Fruit fly (Drosophila melanogaster) whole organism, embryonic: ENCODE results near the gene eIF2Bepsilon.

Source experiments
- Ada2b ChIP-seq: fragments of 200-800 bp; sonication (Bioruptor generic); IDR thresholded peaks from 2 replicates; pipeline ENCODE4 v1.3.6; 2022; ENCODE audit warnings: missing biosample characterization, missing genetic modification characterization
- Atf3 ChIP-seq: fragments of 200-800 bp; sonication (Bioruptor generic); optimal IDR thresholded peaks from 3 replicates; lab custom pipeline; 2016; ENCODE audit warnings: missing biosample characterization, missing genetic modification characterization
- CG10959 ChIP-seq: fragments of 200-800 bp; sonication (Bioruptor generic); IDR thresholded peaks from 2 replicates; pipeline ENCODE4 v1.3.6; 2022; ENCODE audit warnings: missing biosample characterization, missing genetic modification characterization
- CG11247 ChIP-seq: fragments of 200-800 bp; sonication (Bioruptor generic); IDR thresholded peaks from 2 replicates; pipeline ENCODE4 v1.3.6; 2022; ENCODE audit warnings: missing biosample characterization, missing genetic modification characterization
- CG15269 ChIP-seq: fragments of 200-800 bp; sonication (Bioruptor generic); optimal IDR thresholded peaks from 2 replicates; lab custom pipeline; 2018; ENCODE audit warnings: missing biosample characterization, mild to moderate bottlenecking, missing genetic modification characterization, moderate library complexity
- CG1832 ChIP-seq: fragments of 200-800 bp; sonication (Bioruptor generic); optimal IDR thresholded peaks from 2 replicates; lab custom pipeline; 2017; ENCODE audit warnings: missing biosample characterization, mild to moderate bottlenecking, missing genetic modification characterization, inconsistent platforms
- CG33557 ChIP-seq: fragments of 200-800 bp; sonication (Bioruptor generic); optimal IDR thresholded peaks from 2 replicates; lab custom pipeline; 2019; ENCODE audit warnings: missing biosample characterization, mild to moderate bottlenecking, missing genetic modification characterization, moderate library complexity
- CG42726 ChIP-seq: fragments of 200-800 bp; sonication (Bioruptor generic); IDR thresholded peaks from 2 replicates; pipeline ENCODE4 v1.3.6; 2022; ENCODE audit warnings: missing biosample characterization, missing genetic modification characterization; ENCODE audit not compliant: partially characterized antibody
- CG4360 ChIP-seq: fragments of 200-800 bp; sonication (Bioruptor generic); IDR thresholded peaks from 2 replicates; pipeline ENCODE4 v1.3.6; 2022; ENCODE audit warnings: missing biosample characterization, missing genetic modification characterization
- CG7357 ChIP-seq: fragments of 200-800 bp; sonication (Bioruptor generic); IDR thresholded peaks from 3 replicates; pipeline ENCODE4 v1.3.6; 2022; ENCODE audit warnings: missing biosample characterization, missing genetic modification characterization
- CG7928 ChIP-seq: fragments of 200-800 bp; sonication (Bioruptor generic); optimal IDR thresholded peaks from 2 replicates; lab custom pipeline; 2017; ENCODE audit warnings: missing biosample characterization, mild to moderate bottlenecking, missing genetic modification characterization
- CG8388 ChIP-seq: fragments of 200-800 bp; sonication (Bioruptor generic); optimal IDR thresholded peaks from 2 replicates; lab custom pipeline; 2019; ENCODE audit warnings: missing biosample characterization, mild to moderate bottlenecking, missing genetic modification characterization, moderate library complexity
- CG9437 ChIP-seq: fragments of 200-800 bp; sonication (Bioruptor generic); optimal IDR thresholded peaks from 2 replicates; lab custom pipeline; 2018; ENCODE audit warnings: missing biosample characterization, mild to moderate bottlenecking, missing genetic modification characterization
- CG9876 ChIP-seq: fragments of 200-800 bp; sonication (Bioruptor generic); optimal IDR thresholded peaks from 2 replicates; lab custom pipeline; 2016; ENCODE audit warnings: missing biosample characterization, missing genetic modification characterization
- CrebB ChIP-seq: fragments of 200-800 bp; sonication (Bioruptor generic); optimal IDR thresholded peaks from 3 replicates; lab custom pipeline; 2018; ENCODE audit warnings: missing biosample characterization, mild to moderate bottlenecking, missing genetic modification characterization
- Deaf1 ChIP-seq: fragments of 200-800 bp; optimal IDR thresholded peaks from 3 replicates; lab custom pipeline; 2019; ENCODE audit warnings: missing biosample characterization, mild to moderate bottlenecking, missing genetic modification characterization, moderate library complexity
- Drgx ChIP-seq: fragments of 200-800 bp; sonication (Bioruptor generic); IDR thresholded peaks from 2 replicates; pipeline ENCODE4 v1.3.6; 2022; ENCODE audit warnings: missing biosample characterization, missing genetic modification characterization
- H2.0 ChIP-seq: fragments of 200-800 bp; sonication (Bioruptor generic); IDR thresholded peaks from 2 replicates; pipeline ENCODE4 v1.3.6; 2022; ENCODE audit warnings: missing biosample characterization, missing genetic modification characterization
- HHEX ChIP-seq: fragments of 200-800 bp; sonication (Bioruptor generic); optimal IDR thresholded peaks from 3 replicates; lab custom pipeline; 2017; ENCODE audit warnings: missing biosample characterization, mild to moderate bottlenecking, missing genetic modification characterization, missing genetic modification reagents
- HmgD ChIP-seq: fragments of 200-800 bp; sonication (Bioruptor generic); optimal IDR thresholded peaks from 3 replicates; lab custom pipeline; 2016; ENCODE audit warnings: missing biosample characterization, missing genetic modification characterization
- HmgZ ChIP-seq: fragments of 200-800 bp; sonication (Bioruptor generic); optimal IDR thresholded peaks from 2 replicates; lab custom pipeline; 2018; ENCODE audit warnings: missing biosample characterization, mild to moderate bottlenecking, missing genetic modification characterization
- Hmr ChIP-seq: fragments of 200-800 bp; sonication (Bioruptor generic); optimal IDR thresholded peaks from 3 replicates; lab custom pipeline; 2017; ENCODE audit warnings: mild to moderate bottlenecking, missing biosample characterization, missing genetic modification reagents, missing genetic modification characterization
- Neu2 ChIP-seq: fragments of 200-800 bp; sonication (Bioruptor generic); optimal IDR thresholded peaks from 3 replicates; lab custom pipeline; 2016; ENCODE audit warnings: missing biosample characterization, missing genetic modification characterization, borderline replicate concordance
- Nf-YB ChIP-seq: fragments of 200-800 bp; sonication (Bioruptor generic); optimal IDR thresholded peaks from 3 replicates; lab custom pipeline; 2019; ENCODE audit warnings: missing biosample characterization, mild to moderate bottlenecking, missing genetic modification characterization, moderate library complexity
- Nf-YC ChIP-seq: fragments of 200-800 bp; optimal IDR thresholded peaks from 3 replicates; lab custom pipeline; 2019; ENCODE audit warnings: missing biosample characterization, mild to moderate bottlenecking, missing genetic modification characterization, moderate library complexity
- Ravus ChIP-seq: fragments of 200-800 bp; sonication (Bioruptor generic); IDR thresholded peaks from 2 replicates; pipeline ENCODE4 v1.3.6; 2022; ENCODE audit warnings: missing biosample characterization, missing genetic modification characterization
- Sox102F ChIP-seq: fragments of 200-800 bp; sonication (Bioruptor generic); optimal IDR thresholded peaks from 2 replicates; lab custom pipeline; 2018; ENCODE audit warnings: missing biosample characterization, mild to moderate bottlenecking, missing genetic modification characterization, moderate library complexity
- Sry-δ ChIP-seq: fragments of 200-800 bp; sonication (Bioruptor generic); optimal IDR thresholded peaks from 2 replicates; lab custom pipeline; 2016; ENCODE audit warnings: missing biosample characterization, missing genetic modification characterization
- bowl ChIP-seq: fragments of 200-800 bp; sonication (Bioruptor generic); IDR thresholded peaks from 2 replicates; pipeline ENCODE4 v1.3.6; 2022; ENCODE audit warnings: missing biosample characterization, missing genetic modification characterization
- btn ChIP-seq: fragments of 200-800 bp; sonication (Bioruptor generic); optimal IDR thresholded peaks from 2 replicates; lab custom pipeline; 2016; ENCODE audit warnings: missing biosample characterization, missing genetic modification characterization
- cato ChIP-seq: fragments of 200-800 bp; sonication (Bioruptor generic); optimal IDR thresholded peaks from 2 replicates; lab custom pipeline; 2016; ENCODE audit warnings: missing biosample characterization, missing genetic modification characterization, borderline replicate concordance
- cg ChIP-seq: fragments of 200-800 bp; sonication (Bioruptor generic); optimal IDR thresholded peaks from 3 replicates; lab custom pipeline; 2019; ENCODE audit warnings: missing biosample characterization, mild to moderate bottlenecking, missing genetic modification characterization, moderate library complexity
- crp ChIP-seq, 2 experiments: fragments of 200-800 bp; sonication (Bioruptor generic); optimal IDR thresholded peaks; 2 replicates in 1 of 2; 3 replicates in 1 of 2; lab custom pipeline; 2017; ENCODE audit warnings: missing biosample characterization in 2 of 2, missing genetic modification characterization in 2 of 2, mild to moderate bottlenecking in 1 of 2, moderate library complexity in 1 of 2
- exex ChIP-seq: fragments of 200-800 bp; sonication (Bioruptor generic); optimal IDR thresholded peaks from 4 replicates; lab custom pipeline; 2018; ENCODE audit warnings: missing biosample characterization, mild to moderate bottlenecking, missing genetic modification characterization, moderate library complexity
- gce ChIP-seq: fragments of 200-800 bp; sonication (Bioruptor generic); IDR thresholded peaks from 3 replicates; pipeline ENCODE4 v1.3.6; 2022; ENCODE audit warnings: missing biosample characterization, missing genetic modification characterization
- ham ChIP-seq: fragments of 200-800 bp; sonication (Bioruptor generic); IDR thresholded peaks from 2 replicates; pipeline ENCODE4 v1.3.6; 2022; ENCODE audit warnings: missing biosample characterization, missing genetic modification characterization
- kah ChIP-seq: fragments of 200-800 bp; sonication (Bioruptor generic); optimal IDR thresholded peaks from 2 replicates; lab custom pipeline; 2018; ENCODE audit warnings: missing biosample characterization, mild to moderate bottlenecking, missing genetic modification characterization
- lbe ChIP-seq: fragments of 200-800 bp; sonication (Bioruptor generic); optimal IDR thresholded peaks from 2 replicates; lab custom pipeline; 2016; ENCODE audit warnings: missing biosample characterization, mild to moderate bottlenecking, missing genetic modification characterization
- mam ChIP-seq: fragments of 200-800 bp; sonication (Bioruptor generic); optimal IDR thresholded peaks from 3 replicates; lab custom pipeline; 2016; ENCODE audit warnings: missing biosample characterization, missing genetic modification characterization
- mirr ChIP-seq: fragments of 200-800 bp; sonication (Bioruptor generic); optimal IDR thresholded peaks from 3 replicates; lab custom pipeline; 2018; ENCODE audit warnings: missing biosample characterization, mild to moderate bottlenecking, missing genetic modification characterization
- org-1 ChIP-seq: fragments of 200-800 bp; sonication (Bioruptor generic); optimal IDR thresholded peaks from 2 replicates; lab custom pipeline; 2017; ENCODE audit warnings: missing biosample characterization, missing genetic modification characterization
- pan ChIP-seq, 4 experiments: fragments of >200 bp in 3 of 4; fragments of 200-800 bp in 1 of 4; sonication (Bioruptor generic) in 1 of 4; optimal IDR thresholded peaks in 3 of 4; IDR thresholded peaks in 1 of 4; 2 replicates each; pipeline versions ENCODE4 v1.3.6 to Lab custom; 2017 to 2022; ENCODE audit warnings: missing biosample characterization in 2 of 4, missing genetic modification characterization in 2 of 4, mixed read lengths in 1 of 4
- ranshi ChIP-seq: fragments of 200-800 bp; sonication (Bioruptor generic); IDR thresholded peaks from 2 replicates; pipeline ENCODE4 v1.3.6; 2022; ENCODE audit warnings: missing biosample characterization, missing genetic modification characterization
- salm ChIP-seq: fragments of 200-800 bp; sonication (Bioruptor generic); optimal IDR thresholded peaks from 2 replicates; lab custom pipeline; 2018; ENCODE audit warnings: missing biosample characterization, mild to moderate bottlenecking, missing genetic modification characterization
- sisA ChIP-seq: fragments of 200-800 bp; sonication (Bioruptor generic); IDR thresholded peaks from 2 replicates; pipeline ENCODE4 v1.3.6; 2022; ENCODE audit warnings: missing biosample characterization, missing genetic modification characterization
- sug ChIP-seq: fragments of 200-800 bp; optimal IDR thresholded peaks from 2 replicates; lab custom pipeline; 2019; ENCODE audit warnings: missing biosample characterization, mild to moderate bottlenecking, missing genetic modification characterization, moderate library complexity
- tgo ChIP-seq: fragments of 200-800 bp; sonication (Bioruptor generic); IDR thresholded peaks from 3 replicates; pipeline ENCODE4 v1.3.6; 2022; ENCODE audit warnings: missing biosample characterization, missing genetic modification characterization
- tll ChIP-seq, 2 experiments: fragments of 200-800 bp in 1 of 2; fragments of >200 bp in 1 of 2; sonication (Bioruptor generic) in 1 of 2; optimal IDR thresholded peaks; 2 replicates each; lab custom pipeline; 2017 to 2019; ENCODE audit warnings: missing biosample characterization in 2 of 2, missing genetic modification characterization in 2 of 2, mild to moderate bottlenecking in 1 of 2, moderate library complexity in 1 of 2
- trh ChIP-seq: fragments of 200-800 bp; sonication (Bioruptor generic); optimal IDR thresholded peaks from 2 replicates; lab custom pipeline; 2016; ENCODE audit warnings: missing biosample characterization, missing genetic modification characterization
- wor ChIP-seq: fragments of 200-800 bp; sonication (Bioruptor generic); IDR thresholded peaks from 2 replicates; pipeline ENCODE4 v1.3.6; 2022; ENCODE audit warnings: missing biosample characterization, missing genetic modification characterization

The eIF2Bepsilon gene

dm6 chrX:1940020-1940419, 17.3 kb upstream of the eIF2Bepsilon start, which contains the start of the genes CG3857 and CG3587 (continued):
- no peak for TF ChIP-seq CG42726 (GFP tag; lab: Robert Waterston, UW)
- peak; percentile 54 for TF ChIP-seq Sox102F (GFP tag; lab: Kevin White, UChicago)
- TF ChIP-seq Ravus (GFP tag; lab: Robert Waterston, UW) = no peak
- peak; percentile 71 for TF ChIP-seq CG9437 (GFP tag; lab: Kevin White, UChicago)
- no peak for TF ChIP-seq pan (optimal IDR thresholded peaks at IDR 0.05; lab: Kevin White, UChicago)
- peak in 1 of 2 experiments; percentile 62 for TF ChIP-seq pan (GFP tag; optimal IDR thresholded peaks at IDR 0.05 in 1 of 2, IDR thresholded peaks at IDR 0.05 in 1 of 2)
- TF ChIP-seq Sry-δ (GFP tag; lab: Kevin White, UChicago) = peak; percentile 61
- TF ChIP-seq Nf-YC (tag; lab: Kevin White, UChicago) = peak; percentile 51
- TF ChIP-seq CG15269 (tag; lab: Kevin White, UChicago) = peak; percentile 65
- TF ChIP-seq kah = no peak
- TF ChIP-seq CG7357 (GFP tag; lab: Robert Waterston, UW) = peak; percentile 67
- no peak for TF ChIP-seq CG11247 (GFP tag; lab: Robert Waterston, UW)
- peak; percentile 81 for TF ChIP-seq Hmr
- peak; percentile 69 for TF ChIP-seq CG9876 (GFP tag; lab: Kevin White, UChicago)
- peak; percentile 78 for TF ChIP-seq HmgZ
- TF ChIP-seq mam (GFP tag; lab: Kevin White, UChicago) = peak; percentile 78
- TF ChIP-seq btn (GFP tag; lab: Kevin White, UChicago) = peak; percentile 23
- TF ChIP-seq ham (GFP tag; lab: Robert Waterston, UW) = no peak
- peak; percentile 54 for TF ChIP-seq CG33557 (GFP tag; lab: Kevin White, UChicago)
- 0 out of 2 replicates have a peak, but pooled peaks have one; percentile 16 for TF ChIP-seq CG10959 (GFP tag; lab: Robert Waterston, UW)
- TF ChIP-seq crp (GFP tag; optimal IDR thresholded peaks at IDR 0.05; lab: Kevin White, UChicago) = peak in 1 of 2 experiments; percentile 61
- TF ChIP-seq gce (GFP tag; lab: Robert Waterston, UW) = no peak
- TF ChIP-seq CrebB (tag; lab: Kevin White, UChicago) = peak; percentile 44
- TF ChIP-seq Drgx (GFP tag; lab: Robert Waterston, UW) = peak; percentile 57
- TF ChIP-seq HmgD (GFP tag; lab: Kevin White, UChicago) = peak; percentile 90
- TF ChIP-seq bowl (GFP tag; lab: Robert Waterston, UW) = no peak
- peak; percentile 58 for TF ChIP-seq CG8388 (GFP tag; lab: Kevin White, UChicago)
- TF ChIP-seq tgo (GFP tag; lab: Robert Waterston, UW) = peak; percentile 73
- TF ChIP-seq org-1 (GFP tag; lab: Kevin White, UChicago) = peak; percentile 66
- TF ChIP-seq lbe (GFP tag; lab: Kevin White, UChicago) = peak; percentile 42
- TF ChIP-seq Nf-YB (GFP tag; lab: Kevin White, UChicago) = peak; percentile 44
- TF ChIP-seq salm (tag; lab: Kevin White, UChicago) = no peak
- TF ChIP-seq HHEX (GFP tag; lab: Kevin White, UChicago) = peak; percentile 63
- TF ChIP-seq sisA (GFP tag; lab: Robert Waterston, UW) = peak; percentile 66
- no peak for TF ChIP-seq mirr (GFP tag; lab: Kevin White, UChicago)
- peak; percentile 43; the same call in 1 of the 2 replicates for TF ChIP-seq ranshi (GFP tag; lab: Robert Waterston, UW)
- peak; percentile 75 for TF ChIP-seq Atf3 (GFP tag; lab: Kevin White, UChicago)
- TF ChIP-seq cg (GFP tag; lab: Kevin White, UChicago) = no peak
- peak in 1 of 2 experiments; percentile 82 for TF ChIP-seq tll (GFP tag; optimal IDR thresholded peaks at IDR 0.05; lab: Kevin White, UChicago)
- peak; percentile 2 for TF ChIP-seq trh
- peak; percentile 37 for TF ChIP-seq CG7928 (GFP tag; lab: Kevin White, UChicago)
- TF ChIP-seq Neu2 (GFP tag; lab: Kevin White, UChicago) = peak; percentile 6
- peak; percentile 56; the same call in 1 of the 2 replicates for TF ChIP-seq H2.0 (GFP tag; lab: Robert Waterston, UW)
- TF ChIP-seq Deaf1 (tag; lab: Kevin White, UChicago) = peak; percentile 39
- no peak for TF ChIP-seq CG1832
- TF ChIP-seq wor (GFP tag; lab: Robert Waterston, UW) = peak; percentile 60
- TF ChIP-seq sug (tag; lab: Kevin White, UChicago) = peak; percentile 74
- TF ChIP-seq exex (tag; lab: Kevin White, UChicago) = peak; percentile 8
- TF ChIP-seq cato (GFP tag; lab: Kevin White, UChicago) = peak; percentile 50
- TF ChIP-seq Ada2b = peak; percentile 54
- TF ChIP-seq CG4360 = no peak
